Fruit fly (Drosophila melanogaster) whole organism, prepupa: Measurements from ENCODE around the gene rdgA.
A peak's percentile ranks its signal among the peaks of the same experiment; 100 is the strongest.

Experiments used
- CG10631 ChIP-seq: fragments of 200-800 bp; sonication (Bioruptor generic); optimal IDR thresholded peaks from 2 replicates; lab custom pipeline; 2016; ENCODE audit warnings: missing biosample characterization, missing genetic modification characterization
- CG11294 ChIP-seq: fragments of 200-800 bp; sonication (Bioruptor generic); IDR thresholded peaks from 2 replicates; pipeline ENCODE4 v1.3.6; 2022; ENCODE audit warnings: missing biosample characterization, missing genetic modification characterization
- CG11762 ChIP-seq: fragments of 200-800 bp; sonication (Bioruptor generic); optimal IDR thresholded peaks from 3 replicates; lab custom pipeline; 2016; ENCODE audit warnings: missing biosample characterization, missing genetic modification characterization; ENCODE audit not compliant: insufficient read depth
- CG11902 ChIP-seq: fragments of 200-800 bp; sonication (Bioruptor generic); optimal IDR thresholded peaks from 3 replicates; lab custom pipeline; 2016; ENCODE audit warnings: missing biosample characterization, missing genetic modification characterization
- CG15336 ChIP-seq: fragments of 200-800 bp; sonication (Bioruptor generic); IDR thresholded peaks from 2 replicates; pipeline ENCODE4 v1.3.6; 2022; ENCODE audit warnings: missing biosample characterization, missing genetic modification characterization
- CG16779 ChIP-seq: fragments of 200-800 bp; sonication (Bioruptor generic); optimal IDR thresholded peaks from 3 replicates; lab custom pipeline; 2017; ENCODE audit warnings: missing biosample characterization, mild to moderate bottlenecking, missing genetic modification characterization
- CG3032 ChIP-seq: fragments of 200-800 bp; optimal IDR thresholded peaks from 2 replicates; lab custom pipeline; 2019; ENCODE audit warnings: missing biosample characterization, mild to moderate bottlenecking, missing genetic modification characterization, moderate library complexity
- CG31627 ChIP-seq: fragments of 200-800 bp; sonication (Bioruptor generic); optimal IDR thresholded peaks from 3 replicates; lab custom pipeline; 2016; ENCODE audit warnings: missing biosample characterization, missing genetic modification characterization
- CG32006 ChIP-seq: fragments of 200-800 bp; sonication (Bioruptor generic); optimal IDR thresholded peaks from 3 replicates; lab custom pipeline; 2017; ENCODE audit warnings: missing biosample characterization, mild to moderate bottlenecking, missing genetic modification characterization
- CG34406 ChIP-seq: fragments of 200-800 bp; sonication (Bioruptor generic); optimal IDR thresholded peaks from 3 replicates; lab custom pipeline; 2016; ENCODE audit warnings: missing biosample characterization, missing genetic modification characterization
- CG3919 ChIP-seq: fragments of 200-800 bp; sonication (Bioruptor generic); optimal IDR thresholded peaks from 3 replicates; lab custom pipeline; 2016; ENCODE audit warnings: missing biosample characterization, missing genetic modification characterization
- CG4318 ChIP-seq: fragments of 200-800 bp; sonication (Bioruptor generic); optimal IDR thresholded peaks from 3 replicates; lab custom pipeline; 2017; ENCODE audit warnings: missing biosample characterization, mild to moderate bottlenecking, missing genetic modification characterization
- CG6276 ChIP-seq: fragments of 200-800 bp; sonication (Bioruptor generic); optimal IDR thresholded peaks from 2 replicates; lab custom pipeline; 2017; ENCODE audit warnings: missing biosample characterization, mild to moderate bottlenecking, missing genetic modification characterization
- CG6792 ChIP-seq: fragments of 200-800 bp; sonication (Bioruptor generic); optimal IDR thresholded peaks from 3 replicates; lab custom pipeline; 2016; ENCODE audit warnings: missing biosample characterization, missing genetic modification characterization
- CG6808 ChIP-seq: fragments of 200-800 bp; sonication (Bioruptor generic); optimal IDR thresholded peaks from 3 replicates; lab custom pipeline; 2017; ENCODE audit warnings: missing biosample characterization, missing genetic modification characterization, mild to moderate bottlenecking, moderate library complexity, missing genetic modification reagents
- CG6854 ChIP-seq: fragments of 200-800 bp; sonication (Bioruptor generic); optimal IDR thresholded peaks from 2 replicates; lab custom pipeline; 2017; ENCODE audit warnings: missing biosample characterization, mild to moderate bottlenecking, missing genetic modification characterization
- CG7368 ChIP-seq: fragments of 200-800 bp; sonication (Bioruptor generic); optimal IDR thresholded peaks from 3 replicates; lab custom pipeline; 2016; ENCODE audit warnings: missing biosample characterization, missing genetic modification characterization
- CG8119 ChIP-seq: fragments of 200-800 bp; sonication (Bioruptor generic); IDR thresholded peaks from 3 replicates; pipeline ENCODE4 v1.3.6; 2022; ENCODE audit warnings: missing biosample characterization, missing genetic modification characterization
- CG8319 ChIP-seq: fragments of 200-800 bp; sonication (Bioruptor generic); optimal IDR thresholded peaks from 3 replicates; lab custom pipeline; 2016; ENCODE audit warnings: missing biosample characterization, missing genetic modification characterization
- CG8632 ChIP-seq: fragments of 200-800 bp; sonication (Bioruptor generic); optimal IDR thresholded peaks from 3 replicates; lab custom pipeline; 2016; ENCODE audit warnings: missing biosample characterization, missing genetic modification characterization
- CG9139 ChIP-seq: fragments of 200-800 bp; sonication (Bioruptor generic); optimal IDR thresholded peaks from 3 replicates; lab custom pipeline; 2017; ENCODE audit warnings: missing biosample characterization, mild to moderate bottlenecking, missing genetic modification characterization
- Eip78C ChIP-seq: fragments of 200-800 bp; sonication (Bioruptor generic); peaks from one replicate; lab custom pipeline; 2016; ENCODE audit warnings: missing biosample characterization, missing genetic modification characterization
- Eip93F ChIP-seq: fragments of 200-800 bp; sonication (Bioruptor generic); optimal IDR thresholded peaks from 2 replicates; lab custom pipeline; 2016; ENCODE audit warnings: missing biosample characterization, mild to moderate bottlenecking, missing genetic modification characterization
- Ets96B ChIP-seq: fragments of 200-800 bp; optimal IDR thresholded peaks from 2 replicates; lab custom pipeline; 2019; ENCODE audit warnings: missing biosample characterization, mild to moderate bottlenecking, missing genetic modification characterization, moderate library complexity
- Gug ChIP-seq: fragments of 200-800 bp; sonication (Bioruptor generic); IDR thresholded peaks from 2 replicates; pipeline ENCODE4 v1.3.6; 2022; ENCODE audit warnings: missing biosample characterization, missing genetic modification characterization
- Hr39 ChIP-seq: fragments of 200-800 bp; sonication (Bioruptor generic); optimal IDR thresholded peaks from 2 replicates; lab custom pipeline; 2016; ENCODE audit warnings: missing biosample characterization, missing genetic modification characterization
- Met ChIP-seq: fragments of 200-800 bp; sonication (Bioruptor generic); optimal IDR thresholded peaks from 3 replicates; lab custom pipeline; 2016; ENCODE audit warnings: missing biosample characterization, missing genetic modification characterization
- OdsH ChIP-seq: fragments of 200-800 bp; sonication (Bioruptor generic); optimal IDR thresholded peaks from 3 replicates; lab custom pipeline; 2016; ENCODE audit warnings: missing biosample characterization, missing genetic modification characterization
- Smox ChIP-seq: fragments of 200-800 bp; sonication (Bioruptor generic); optimal IDR thresholded peaks from 3 replicates; lab custom pipeline; 2016; ENCODE audit warnings: missing biosample characterization, missing genetic modification characterization
- Sox15 ChIP-seq: fragments of 200-800 bp; sonication (Bioruptor generic); optimal IDR thresholded peaks from 3 replicates; lab custom pipeline; 2016; ENCODE audit warnings: missing biosample characterization, missing genetic modification characterization
- achi ChIP-seq: fragments of 200-800 bp; sonication (Bioruptor generic); optimal IDR thresholded peaks from 3 replicates; lab custom pipeline; 2016; ENCODE audit warnings: missing biosample characterization, missing genetic modification characterization
- acj6 ChIP-seq: fragments of 200-800 bp; sonication (Bioruptor generic); optimal IDR thresholded peaks from 3 replicates; lab custom pipeline; 2016; ENCODE audit warnings: missing biosample characterization, missing genetic modification characterization
- cyc ChIP-seq: fragments of 200-800 bp; sonication (Bioruptor generic); optimal IDR thresholded peaks from 3 replicates; lab custom pipeline; 2016; ENCODE audit warnings: missing biosample characterization, missing genetic modification characterization
- dsx ChIP-seq: fragments of 200-800 bp; optimal IDR thresholded peaks from 3 replicates; lab custom pipeline; 2019; ENCODE audit warnings: missing biosample characterization, mild to moderate bottlenecking, missing genetic modification characterization, moderate library complexity; ENCODE audit not compliant: poor library complexity, severe bottlenecking
- eg ChIP-seq: fragments of 200-800 bp; sonication (Bioruptor generic); IDR thresholded peaks from 3 replicates; pipeline ENCODE4 v1.3.6; 2022; ENCODE audit warnings: missing biosample characterization, missing genetic modification characterization
- fd59A ChIP-seq: fragments of 200-800 bp; sonication (Bioruptor generic); optimal IDR thresholded peaks from 2 replicates; lab custom pipeline; 2017; ENCODE audit warnings: missing biosample characterization, mild to moderate bottlenecking, missing genetic modification characterization, missing genetic modification reagents
- fkh ChIP-seq: fragments of 200-800 bp; sonication (Bioruptor generic); optimal IDR thresholded peaks from 3 replicates; lab custom pipeline; 2017; ENCODE audit warnings: missing biosample characterization, mild to moderate bottlenecking, missing genetic modification characterization, moderate library complexity
- net ChIP-seq: fragments of 200-800 bp; sonication (Bioruptor generic); optimal IDR thresholded peaks from 3 replicates; lab custom pipeline; 2016; ENCODE audit warnings: missing biosample characterization, missing genetic modification characterization
- pdm3 ChIP-seq: fragments of 200-800 bp; sonication (Bioruptor generic); optimal IDR thresholded peaks from 3 replicates; lab custom pipeline; 2016; ENCODE audit warnings: missing biosample characterization, missing genetic modification characterization
- salr ChIP-seq, 2 experiments: fragments of 200-800 bp; sonication (Bioruptor generic); optimal IDR thresholded peaks; 3 replicates each; lab custom pipeline; 2016 to 2018; ENCODE audit warnings: missing biosample characterization in 2 of 2, missing genetic modification characterization in 2 of 2, mild to moderate bottlenecking in 1 of 2
- ss ChIP-seq, 2 experiments: fragments of 200-800 bp; sonication (Bioruptor generic); optimal IDR thresholded peaks; 2 replicates in 1 of 2; 3 replicates in 1 of 2; lab custom pipeline; 2017 to 2018; ENCODE audit warnings: mild to moderate bottlenecking in 2 of 2, missing biosample characterization in 2 of 2, missing genetic modification characterization in 2 of 2, moderate library complexity in 1 of 2
- svp ChIP-seq: fragments of 200-800 bp; sonication (Bioruptor generic); peaks from one replicate; lab custom pipeline; 2016; ENCODE audit warnings: missing biosample characterization, missing genetic modification characterization
- topi ChIP-seq: fragments of 200-800 bp; sonication (Bioruptor generic); optimal IDR thresholded peaks from 3 replicates; lab custom pipeline; 2016; ENCODE audit warnings: missing biosample characterization, missing genetic modification characterization
- vri ChIP-seq: fragments of 200-800 bp; sonication (Bioruptor generic); optimal IDR thresholded peaks from 3 replicates; lab custom pipeline; 2016; ENCODE audit warnings: missing biosample characterization, mild to moderate bottlenecking, missing genetic modification characterization

rdgA gene

DNA sequence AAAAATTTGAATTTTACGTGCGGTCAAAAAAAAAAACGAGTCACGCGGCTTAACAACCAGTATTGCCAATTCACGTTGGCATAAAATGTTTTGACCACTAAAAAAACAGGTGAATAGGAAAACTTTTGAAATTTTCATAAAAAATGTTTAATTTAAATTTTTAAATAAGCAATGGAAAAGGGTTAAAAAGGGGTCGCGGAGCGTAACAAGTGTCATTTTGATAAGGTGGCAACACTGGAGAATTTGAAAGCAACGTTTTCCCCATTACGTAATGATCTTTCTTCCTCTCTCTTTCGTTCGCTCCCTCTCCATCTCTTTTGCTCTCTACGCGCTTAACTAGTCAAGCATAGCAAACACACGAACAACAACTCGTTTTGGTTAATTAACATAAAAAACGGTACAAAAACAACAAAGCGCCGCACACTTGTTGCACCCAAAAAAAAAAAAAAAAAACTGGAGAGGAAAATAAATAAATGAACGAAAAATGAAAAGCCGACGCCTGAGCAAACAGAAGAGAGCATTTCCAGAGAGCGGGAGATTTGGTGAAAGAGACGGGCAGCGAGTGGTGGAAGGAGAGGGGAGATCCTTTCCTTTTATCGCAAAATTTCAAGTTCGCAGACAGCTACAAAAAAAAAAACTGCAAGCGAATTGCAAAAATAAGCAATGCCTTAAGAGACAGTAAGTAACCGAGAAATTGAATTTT, 12.4 kb upstream of the rdgA start (continued):
- TF ChIP-seq pdm3 (GFP tag; lab: Kevin White, UChicago) = peak; percentile 81
- TF ChIP-seq CG3032 (tag; lab: Kevin White, UChicago) = peak; percentile 34
- TF ChIP-seq Eip78C (GFP tag; lab: Kevin White, UChicago) = peak; percentile 95
- peak; percentile 37 for TF ChIP-seq CG6808 (GFP tag; lab: Kevin White, UChicago)
- peak; percentile 88 for TF ChIP-seq CG32006 (GFP tag; lab: Kevin White, UChicago)
- TF ChIP-seq acj6 (GFP tag; lab: Kevin White, UChicago) = peak; percentile 72
- peak; percentile 84 for TF ChIP-seq CG31627 (GFP tag; lab: Kevin White, UChicago)
- peak; percentile 49 for TF ChIP-seq CG11762 (GFP tag; lab: Kevin White, UChicago)
- TF ChIP-seq CG8319 = peak; percentile 39
- TF ChIP-seq net = peak; percentile 74
- no peak for TF ChIP-seq CG11902
- TF ChIP-seq fkh (GFP tag; lab: Kevin White, UChicago) = peak; percentile 67
- peak; percentile 61 for TF ChIP-seq Eip93F (GFP tag; lab: Kevin White, UChicago)
- peak; percentile 55 for TF ChIP-seq CG6792 (GFP tag; lab: Kevin White, UChicago)
- TF ChIP-seq CG34406 (GFP tag; lab: Kevin White, UChicago) = peak; percentile 71
- peak; percentile 90 for TF ChIP-seq CG15336

dm6 chrX:8895018-8895392, 11.9 kb upstream of the rdgA start:
- TF ChIP-seq acj6 (GFP tag; lab: Kevin White, UChicago) (no peak), CG4318 (GFP tag; lab: Kevin White, UChicago) (peak; percentile 17), vri (GFP tag; lab: Kevin White, UChicago) (no peak), svp (GFP tag; lab: Kevin White, UChicago) (peak; percentile 63), Eip93F (GFP tag; lab: Kevin White, UChicago) (no peak), eg (GFP tag; lab: Robert Waterston, UW) (no peak), CG10631 (GFP tag; lab: Kevin White, UChicago) (peak; percentile 34), CG8319 (no peak), cyc (no peak), CG11762 (GFP tag; lab: Kevin White, UChicago) (no peak), CG34406 (GFP tag; lab: Kevin White, UChicago) (peak; percentile 53), CG15336 (no peak), CG8632 (peak; percentile 1), CG11902 (no peak), topi (GFP tag; lab: Kevin White, UChicago) (no peak), Met (no peak), CG6276 (no peak), salr (GFP tag; optimal IDR thresholded peaks at IDR 0.05; lab: Kevin White, UChicago) (no peak), OdsH (GFP tag; lab: Kevin White, UChicago) (no peak), CG32006 (GFP tag; lab: Kevin White, UChicago) (peak; percentile 30), Ets96B (tag; lab: Kevin White, UChicago) (no peak)
- TF ChIP-seq, all 60 proteins: peak for 6

DNA sequence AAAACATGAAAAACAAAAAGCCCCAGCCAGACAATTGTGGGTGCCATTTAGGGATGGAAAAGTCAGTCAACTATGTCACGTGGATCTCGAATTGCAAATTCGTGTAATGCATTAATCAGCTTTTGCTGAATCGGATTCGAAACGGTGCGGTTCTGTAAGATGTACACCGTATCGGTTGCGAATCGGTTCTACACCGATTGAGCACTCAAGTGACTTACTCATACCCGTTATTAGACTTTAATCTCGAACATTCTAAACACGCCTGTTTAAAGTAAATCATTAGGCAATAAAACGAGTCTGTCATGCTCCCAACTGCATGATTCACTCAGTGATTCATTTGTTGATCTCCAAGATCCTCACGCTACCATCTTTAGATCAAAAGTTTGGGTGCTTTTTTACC, 11.5 kb upstream of the rdgA start:
- TF ChIP-seq achi (GFP tag; lab: Kevin White, UChicago) (no peak), CG3919 (peak; percentile 25), Sox15 (GFP tag; lab: Kevin White, UChicago) (no peak), CG7368 (no peak), Hr39 (GFP tag; lab: Kevin White, UChicago) (peak; percentile 48), cyc (peak; percentile 12), CG4318 (GFP tag; lab: Kevin White, UChicago) (no peak), CG8119 (GFP tag; lab: Robert Waterston, UW) (no peak; the same call in 2 of the 3 replicates), CG10631 (GFP tag; lab: Kevin White, UChicago) (peak; percentile 3), CG34406 (GFP tag; lab: Kevin White, UChicago) (no peak), Eip78C (GFP tag; lab: Kevin White, UChicago) (peak; percentile 87), vri (GFP tag; lab: Kevin White, UChicago) (no peak), CG8319 (no peak), salr (GFP tag; optimal IDR thresholded peaks at IDR 0.05; lab: Kevin White, UChicago) (no peak), CG31627 (GFP tag; lab: Kevin White, UChicago) (peak; percentile 51), CG6808 (GFP tag; lab: Kevin White, UChicago) (peak; percentile 15), Gug (GFP tag; lab: Robert Waterston, UW) (no peak), Smox (peak; percentile 27), CG3032 (tag; lab: Kevin White, UChicago) (peak; percentile 2), CG16779 (no peak), ss (GFP tag; optimal IDR thresholded peaks at IDR 0.05; lab: Kevin White, UChicago) (no peak), net (no peak), CG9139 (no peak), CG6854 (no peak), pdm3 (GFP tag; lab: Kevin White, UChicago) (peak; percentile 51), fd59A (GFP tag; lab: Kevin White, UChicago) (no peak), Ets96B (tag; lab: Kevin White, UChicago) (no peak), dsx (GFP tag; lab: Kevin White, UChicago) (no peak), CG11294 (no peak), topi (GFP tag; lab: Kevin White, UChicago) (peak; percentile 36), acj6 (GFP tag; lab: Kevin White, UChicago) (peak; percentile 4)
